Worm (Caenorhabditis elegans) whole organism, midembryonic: ENCODE results near the gene famh-136.

ENCODE experiments used
- T22C8.4 ChIP-seq: fragments of 200-800 bp; sonication (Bioruptor generic); IDR thresholded peaks from 2 replicates; pipeline ENCODE4 v1.3.6; 2022; ENCODE audit warnings: missing genetic modification characterization, missing compliant biosample characterization
- cog-1 ChIP-seq: sonication (generic microtip); optimal IDR thresholded peaks from 2 replicates; lab custom pipeline; 2016; ENCODE audit warnings: missing genetic modification characterization, missing compliant biosample characterization
- flt-1 ChIP-seq: fragments of 200-800 bp; sonication (Bioruptor generic); IDR thresholded peaks from 2 replicates; pipeline ENCODE4 v1.3.6; 2022; ENCODE audit warnings: missing genetic modification characterization, missing compliant biosample characterization
- klf-2 ChIP-seq: fragments of 200-800 bp; sonication (Bioruptor generic); conservative IDR thresholded peaks from 2 replicates; pipeline ENCODE4 v1.3.6; 2022; ENCODE audit warnings: missing genetic modification reagents, missing genetic modification characterization, missing compliant biosample characterization
- med-1 ChIP-seq: sonication (generic microtip); optimal IDR thresholded peaks from 2 replicates; lab custom pipeline; 2017; ENCODE audit warnings: missing genetic modification characterization, mild to moderate bottlenecking, missing compliant biosample characterization, antibody characterized with exemption, missing genetic modification reagents; ENCODE audit not compliant: insufficient read depth
- ref-1 ChIP-seq: fragments of 200-800 bp; sonication (Bioruptor generic); conservative IDR thresholded peaks from 2 replicates; pipeline ENCODE4 v1.3.6; 2022; ENCODE audit warnings: missing genetic modification reagents, missing genetic modification characterization, missing compliant biosample characterization
- tab-1 ChIP-seq: fragments of 200-800 bp; sonication (Bioruptor generic); IDR thresholded peaks from 2 replicates; pipeline ENCODE4 v1.3.6; 2022; ENCODE audit warnings: missing genetic modification characterization, missing compliant biosample characterization
- ztf-23 ChIP-seq: fragments of 200-800 bp; sonication (Bioruptor generic); IDR thresholded peaks from 2 replicates; pipeline ENCODE4 v1.3.6; 2022; ENCODE audit warnings: missing genetic modification reagents, missing genetic modification characterization, missing compliant biosample characterization
- ztf-29 ChIP-seq: fragments of 200-800 bp; sonication (Bioruptor generic); IDR thresholded peaks from 2 replicates; pipeline ENCODE4 v1.3.6; 2022; ENCODE audit warnings: missing genetic modification reagents, missing genetic modification characterization, missing compliant biosample characterization

Gene famh-136

ce11 chrIII:8851961-8852360 lies 35.6 kb upstream of the famh-136 start, which contains the start of gene plg-1:
Gene plg-1 (plus strand): TSS chrIII:8852261.
- TF ChIP-seq tab-1 (GFP tag; lab: Robert Waterston, UW) (no peak), klf-2 (GFP tag; lab: Robert Waterston, UW) (no peak), med-1 (GFP tag; lab: Kevin White, UChicago) (no peak), flt-1 (GFP tag; lab: Robert Waterston, UW) (no peak), cog-1 (tag; lab: Kevin White, UChicago) (no peak)

ce11 chrIII:8858482-8858881 lies 29.1 kb upstream of the famh-136 start:
- TF ChIP-seq cog-1 (tag; lab: Kevin White, UChicago) (no peak), med-1 (GFP tag; lab: Kevin White, UChicago) (no peak), tab-1 (GFP tag; lab: Robert Waterston, UW) (no peak), ztf-23 (GFP tag; lab: Robert Waterston, UW) (no peak), klf-2 (GFP tag; lab: Robert Waterston, UW) (no peak), ref-1 (GFP tag; lab: Robert Waterston, UW) (no peak), flt-1 (GFP tag; lab: Robert Waterston, UW) (no peak), ztf-29 (GFP tag; lab: Robert Waterston, UW) (no peak), T22C8.4 (GFP tag; lab: Robert Waterston, UW) (no peak)

- TF ChIP-seq flt-1 (GFP tag; lab: Robert Waterston, UW): 0 out of 2 replicates have a peak, but pooled peaks have one; percentile 54
- TF ChIP-seq cog-1 (tag; lab: Kevin White, UChicago): peak; percentile 11
- TF ChIP-seq ref-1 (GFP tag; lab: Robert Waterston, UW): no peak
- TF ChIP-seq T22C8.4 (GFP tag; lab: Robert Waterston, UW): no peak
- no peak for TF ChIP-seq klf-2 (GFP tag; lab: Robert Waterston, UW)
- peak; percentile 51; the same call in 1 of the 2 replicates for TF ChIP-seq tab-1 (GFP tag; lab: Robert Waterston, UW)
- peak; percentile 57; the same call in 1 of the 2 replicates for TF ChIP-seq ztf-23 (GFP tag; lab: Robert Waterston, UW)
- no peak for TF ChIP-seq ztf-29 (GFP tag; lab: Robert Waterston, UW)
These were observed 22.2 kb upstream of the famh-136 start for ce11 chrIII:8865294-8865766.

ce11 chrIII:8866038-8866437 lies 21.5 kb upstream of the famh-136 start:
- TF ChIP-seq flt-1 (GFP tag; lab: Robert Waterston, UW): no peak
- TF ChIP-seq med-1 (GFP tag; lab: Kevin White, UChicago): no peak
- TF ChIP-seq ref-1 (GFP tag; lab: Robert Waterston, UW): no peak

ce11 chrIII:8866983-8867842 lies 20.3 kb upstream of the famh-136 start:
- TF ChIP-seq klf-2 (GFP tag; lab: Robert Waterston, UW) (no peak), ref-1 (GFP tag; lab: Robert Waterston, UW) (no peak), ztf-23 (GFP tag; lab: Robert Waterston, UW) (no peak)

ce11 chrIII:8867922-8868655 lies 19.5 kb upstream of the famh-136 start:
- TF ChIP-seq klf-2 (GFP tag; lab: Robert Waterston, UW): no peak
- TF ChIP-seq ref-1 (GFP tag; lab: Robert Waterston, UW): no peak
- no peak for TF ChIP-seq tab-1 (GFP tag; lab: Robert Waterston, UW)
- no peak for TF ChIP-seq ztf-29 (GFP tag; lab: Robert Waterston, UW)
- TF ChIP-seq ztf-23 (GFP tag; lab: Robert Waterston, UW): no peak
- no peak for TF ChIP-seq flt-1 (GFP tag; lab: Robert Waterston, UW)
- no peak for TF ChIP-seq T22C8.4 (GFP tag; lab: Robert Waterston, UW)
- no peak for TF ChIP-seq med-1 (GFP tag; lab: Kevin White, UChicago)
- TF ChIP-seq cog-1 (tag; lab: Kevin White, UChicago): no peak

- TF ChIP-seq ztf-23 (GFP tag; lab: Robert Waterston, UW) (no peak), med-1 (GFP tag; lab: Kevin White, UChicago) (no peak), tab-1 (GFP tag; lab: Robert Waterston, UW) (no peak), klf-2 (GFP tag; lab: Robert Waterston, UW) (no peak), ref-1 (GFP tag; lab: Robert Waterston, UW) (no peak), flt-1 (GFP tag; lab: Robert Waterston, UW) (no peak), cog-1 (tag; lab: Kevin White, UChicago) (no peak), T22C8.4 (GFP tag; lab: Robert Waterston, UW) (no peak), ztf-29 (GFP tag; lab: Robert Waterston, UW) (no peak)
These were observed 17.9 kb upstream of the famh-136 start for ce11 chrIII:8869663-8870062.

- TF ChIP-seq ztf-23 (GFP tag; lab: Robert Waterston, UW) (no peak; the same call in 1 of the 2 replicates), med-1 (GFP tag; lab: Kevin White, UChicago) (no peak), klf-2 (GFP tag; lab: Robert Waterston, UW) (no peak), flt-1 (GFP tag; lab: Robert Waterston, UW) (0 out of 2 replicates have a peak, but pooled peaks have one; percentile 41), cog-1 (tag; lab: Kevin White, UChicago) (peak; percentile 1), ztf-29 (GFP tag; lab: Robert Waterston, UW) (no peak), T22C8.4 (GFP tag; lab: Robert Waterston, UW) (peak; percentile 58; the same call in 1 of the 2 replicates)
These were observed 14.5 kb upstream of the famh-136 start for ce11 chrIII:8873045-8873457.
